Fruit fly (Drosophila melanogaster) Kc167 (cell line): ENCODE results near the gene mex1.

ENCODE experiments used
- psq ChIP-seq: fragments of >200 bp; optimal IDR thresholded peaks from 2 replicates; lab custom pipeline; 2017; ENCODE audit warnings: missing external identifiers
- ttk ChIP-seq: sonication (Bioruptor generic); optimal IDR thresholded peaks from 2 replicates; lab custom pipeline; 2017; ENCODE audit warnings: missing external identifiers

- TF ChIP-seq psq (lab: Kevin White, UChicago) = no peak
- TF ChIP-seq ttk = no peak
Measured at dm6 chr3L:15537916-15538581, 18.7 kb upstream of the mex1 start.
